Fruit fly (Drosophila melanogaster) S2 (cell line): ENCODE data around the gene Rev1.
A peak's percentile ranks its signal among the peaks of the same experiment; 100 is the strongest.

Experiments
- CG8478 ChIP-seq: fragments of >200 bp; optimal IDR thresholded peaks from 2 replicates; lab custom pipeline; 2018
- CTCF ChIP-seq, 2 experiments: fragments of >200 bp; optimal IDR thresholded peaks; 2 replicates each; lab custom pipeline; 2018

Gene Rev1

DNA sequence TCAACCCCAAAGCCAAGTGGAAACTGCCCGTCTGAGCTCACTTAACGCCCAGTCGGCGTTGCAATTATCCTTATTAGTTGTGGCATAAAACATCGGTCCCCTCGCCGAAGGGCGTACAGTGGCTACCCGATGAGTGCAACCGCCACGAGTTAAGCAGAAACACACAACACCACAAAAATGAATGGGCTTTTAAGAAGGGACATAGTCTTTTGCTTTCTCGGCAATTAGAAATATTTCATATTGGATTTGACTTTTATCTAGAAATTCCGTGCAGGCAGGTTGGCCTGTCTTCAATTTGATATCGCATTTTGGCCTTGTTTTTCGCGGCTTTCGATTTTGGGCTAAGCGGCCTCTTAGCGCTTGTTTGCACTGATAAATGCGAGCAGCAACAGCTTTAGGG is 9.7 kb downstream of the Rev1 start:
- no peak for TF ChIP-seq CTCF (optimal IDR thresholded peaks at IDR 0.05; lab: Kevin White, UChicago)
- no peak for TF ChIP-seq CG8478 (lab: Kevin White, UChicago)

dm6 chr3L:666544-666943 is 12.4 kb downstream of the Rev1 start:
- TF ChIP-seq CG8478 (lab: Kevin White, UChicago) (no peak), CTCF (optimal IDR thresholded peaks at IDR 0.05; lab: Kevin White, UChicago) (no peak)

- TF ChIP-seq CTCF (optimal IDR thresholded peaks at IDR 0.05; lab: Kevin White, UChicago) (no peak), CG8478 (lab: Kevin White, UChicago) (no peak)
These were observed 19.2 kb downstream of the Rev1 start for dm6 chr3L:673324-673723.

DNA sequence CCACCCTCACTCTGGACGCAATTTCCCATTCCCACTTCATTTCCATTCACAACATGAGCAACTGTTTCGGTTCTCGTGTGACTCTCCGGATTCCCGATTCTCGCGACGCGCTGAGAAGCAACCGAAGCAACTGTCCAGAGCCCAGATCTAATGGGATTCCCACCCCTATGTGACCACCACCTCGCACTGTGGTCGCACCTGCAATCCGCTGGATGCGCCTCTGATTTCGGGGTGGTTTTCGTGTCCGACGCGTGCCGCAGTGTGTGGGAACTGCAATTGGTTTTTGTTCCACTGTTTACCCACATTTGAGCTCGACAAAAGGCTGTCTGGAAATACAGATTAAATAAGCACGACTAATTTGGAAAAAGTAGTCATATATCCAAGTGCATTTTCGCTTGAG is 21.7 kb downstream of the Rev1 start:
- no peak for TF ChIP-seq CTCF (optimal IDR thresholded peaks at IDR 0.05; lab: Kevin White, UChicago)
- TF ChIP-seq CG8478 (lab: Kevin White, UChicago) = no peak

DNA sequence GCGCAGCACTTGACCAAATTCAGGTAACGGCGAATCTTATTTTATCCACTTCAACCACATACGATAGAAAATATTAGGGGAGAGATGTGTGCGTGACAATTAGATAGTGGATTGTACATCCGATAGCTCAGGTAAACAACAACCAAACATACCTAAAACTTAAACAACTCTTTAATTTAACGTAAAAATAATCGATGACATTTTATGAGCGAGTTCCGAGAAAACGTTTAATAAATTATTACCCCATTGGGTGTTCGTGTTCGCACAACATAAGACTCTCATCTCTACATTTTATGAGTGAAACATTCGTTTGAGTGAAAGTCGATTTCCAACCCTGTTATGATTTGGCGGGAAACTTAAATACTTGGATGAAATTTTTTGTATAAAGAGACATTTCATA is 26.1 kb downstream of the Rev1 start, which contains the start of gene CG17129:
CG17129 (minus strand) TSS at position 69 of the 400 bp plus-strand sequence.
- TF ChIP-seq CG8478 (lab: Kevin White, UChicago) = no peak
- TF ChIP-seq CTCF (optimal IDR thresholded peaks at IDR 0.05; lab: Kevin White, UChicago) = no peak

- TF ChIP-seq CG8478 (lab: Kevin White, UChicago) = no peak
- no peak for TF ChIP-seq CTCF (optimal IDR thresholded peaks at IDR 0.05; lab: Kevin White, UChicago)
These were observed 27.7 kb downstream of the Rev1 start for dm6 chr3L:681793-682369.

- TF ChIP-seq CTCF (optimal IDR thresholded peaks at IDR 0.05; lab: Kevin White, UChicago) (no peak), CG8478 (lab: Kevin White, UChicago) (no peak)
These were observed 28.3 kb downstream of the Rev1 start, which contains the start of gene CG3386 for dm6 chr3L:682420-682882. CG3386 (minus strand) TSS chr3L:682470.

DNA sequence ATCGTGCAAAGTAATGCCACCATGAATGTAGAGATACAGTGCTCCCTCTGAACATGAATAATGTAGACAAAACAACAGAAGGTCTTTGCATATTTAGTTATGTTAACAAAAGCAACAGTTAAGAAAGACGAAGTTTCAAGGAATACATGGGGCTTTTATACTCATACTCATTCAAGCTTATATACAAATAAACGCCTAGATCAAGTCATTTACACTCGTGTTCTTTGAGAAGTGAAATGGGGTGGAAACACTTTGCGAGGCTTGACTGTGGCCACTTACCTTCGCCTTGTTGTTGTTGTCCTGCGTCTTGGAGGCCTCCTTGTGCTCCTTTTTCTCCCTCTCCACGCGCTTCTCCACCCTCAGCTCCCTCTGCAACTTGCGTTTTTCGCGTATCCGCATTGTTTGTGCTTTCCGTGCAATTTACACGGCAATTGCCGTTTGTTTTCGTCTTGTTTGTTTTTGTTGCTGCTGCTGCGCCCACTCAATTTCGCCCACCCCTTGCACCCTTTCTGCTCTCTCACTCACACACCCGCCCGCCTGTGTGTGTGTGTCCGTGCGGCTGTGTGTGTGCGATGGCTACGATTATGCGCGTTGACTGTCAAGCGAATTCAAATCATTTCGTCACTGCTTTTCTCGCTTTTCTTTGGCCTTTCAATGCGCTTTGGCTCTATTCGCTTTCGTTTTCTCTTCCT is 30.7 kb downstream of the Rev1 start:
- no peak for TF ChIP-seq CTCF (optimal IDR thresholded peaks at IDR 0.05; lab: Kevin White, UChicago)

DNA sequence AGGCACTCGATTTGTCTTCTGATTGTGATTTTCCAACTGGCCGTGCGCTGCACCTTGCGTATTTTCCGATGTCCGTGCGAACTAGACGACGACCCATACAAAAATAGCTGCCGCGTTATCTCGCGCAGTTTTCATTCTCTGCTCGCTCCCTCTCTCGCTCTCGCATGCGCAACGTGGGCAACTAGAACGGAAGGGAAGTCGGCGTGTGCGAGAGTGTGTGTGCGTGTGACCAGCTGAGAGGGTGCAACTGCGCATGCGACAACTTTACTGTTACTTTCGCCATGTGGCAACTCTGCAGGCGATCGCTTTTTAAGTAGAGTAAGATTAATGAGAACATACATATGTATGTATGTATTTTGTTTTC is 31.3 kb downstream of the Rev1 start, which contains the start of gene ebd1:
ebd1 (minus strand) TSS at position 109 of the 364 bp plus-strand sequence.
- peak; percentile 40 for TF ChIP-seq CG8478 (lab: Kevin White, UChicago)
- no peak for TF ChIP-seq CTCF (optimal IDR thresholded peaks at IDR 0.05; lab: Kevin White, UChicago)

- TF ChIP-seq CG8478 (lab: Kevin White, UChicago) (no peak), CTCF (optimal IDR thresholded peaks at IDR 0.05; lab: Kevin White, UChicago) (no peak)
These were observed 33.7 kb downstream of the Rev1 start, which contains the start of gene hiro for dm6 chr3L:687858-688257. hiro (minus strand) TSS chr3L:687958.

- no peak for TF ChIP-seq CG8478 (lab: Kevin White, UChicago)
- peak in 1 of 2 experiments; percentile 3 for TF ChIP-seq CTCF (optimal IDR thresholded peaks at IDR 0.05; lab: Kevin White, UChicago)
These were observed 36.0 kb downstream of the Rev1 start, which contains the start of the genes CG32483 and RabX6 for dm6 chr3L:690031-690686. CG32483 (minus strand) TSS chr3L:690081. RabX6 (plus strand) TSS chr3L:690517.

DNA sequence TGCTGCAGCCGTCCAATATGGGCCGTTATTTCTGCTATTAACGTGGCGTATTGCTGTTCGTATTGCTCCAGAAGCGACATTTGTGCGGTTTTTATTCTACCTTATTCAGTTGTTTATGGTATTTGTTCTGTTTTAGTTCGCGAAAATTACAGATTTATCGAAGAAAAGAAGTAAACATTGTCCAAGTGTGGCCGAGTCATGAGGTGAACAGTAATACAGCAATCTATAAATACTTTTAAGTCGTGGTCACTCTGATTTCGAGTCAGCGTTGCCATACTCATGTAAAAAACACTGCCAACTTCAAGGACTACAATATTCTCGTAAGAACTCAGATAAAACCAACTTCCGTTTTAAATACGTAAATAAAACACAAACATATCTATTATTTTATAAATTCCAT is 38.5 kb downstream of the Rev1 start, which contains the start of gene Vti1a:
Vti1a (minus strand) TSS at position 221 of the 400 bp plus-strand sequence.
- TF ChIP-seq CG8478 (lab: Kevin White, UChicago) (no peak), CTCF (optimal IDR thresholded peaks at IDR 0.05; lab: Kevin White, UChicago) (no peak)

DNA sequence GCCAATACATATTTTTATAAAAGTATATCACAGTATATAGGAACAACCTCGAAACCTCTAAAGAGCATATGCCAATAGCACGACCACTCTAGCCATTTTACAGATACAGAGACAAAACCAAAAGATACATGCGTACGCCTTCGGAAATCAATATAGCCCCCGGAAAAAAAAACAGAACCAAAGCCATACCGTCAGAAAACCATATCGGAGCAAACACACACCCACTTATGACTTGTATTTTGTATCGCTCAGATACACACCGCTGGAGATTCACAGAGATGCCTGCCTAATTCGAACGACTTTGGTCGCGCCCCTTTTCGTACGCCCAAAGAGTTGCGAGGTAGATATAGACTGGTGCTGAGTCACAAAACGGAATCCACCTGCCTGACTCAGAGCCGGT is 41.3 kb downstream of the Rev1 start:
- TF ChIP-seq CTCF (optimal IDR thresholded peaks at IDR 0.05; lab: Kevin White, UChicago) (no peak), CG8478 (lab: Kevin White, UChicago) (no peak)

DNA sequence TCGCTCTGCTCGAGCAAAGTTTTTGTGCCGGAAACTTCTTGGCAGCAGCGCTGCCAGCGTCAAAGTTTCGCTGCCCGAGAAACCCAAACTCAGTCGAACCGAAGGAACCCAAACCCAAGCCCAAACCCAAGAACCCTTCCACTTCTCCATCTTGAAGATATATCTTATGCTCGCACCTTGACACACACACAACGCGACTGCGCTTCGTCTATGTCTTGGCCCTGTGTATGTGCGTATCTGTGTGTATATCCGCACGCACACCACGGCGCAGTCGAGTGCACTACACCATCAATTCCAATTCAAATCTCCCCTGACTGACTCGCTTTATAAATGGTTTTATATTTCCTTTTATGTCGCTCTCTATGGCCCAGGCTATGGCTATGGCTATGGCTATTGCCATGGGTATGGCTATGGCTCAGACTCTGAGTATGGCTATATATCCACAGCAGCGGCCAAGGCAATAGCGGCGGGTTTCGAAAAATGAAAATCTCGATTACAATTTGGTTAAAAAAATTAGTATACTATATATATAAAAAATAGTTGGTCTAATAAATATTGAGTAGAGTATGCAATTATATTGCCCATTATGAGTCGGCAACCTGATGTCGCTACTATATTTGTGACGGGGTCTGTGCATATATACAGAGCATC is 42.4 kb downstream of the Rev1 start:
- TF ChIP-seq CTCF (optimal IDR thresholded peaks at IDR 0.05; lab: Kevin White, UChicago) (no peak), CG8478 (lab: Kevin White, UChicago) (no peak)
